Fruit fly (Drosophila melanogaster) whole organism, wandering third instar larva: ENCODE results near the gene MED27.

ENCODE experiments used
- Abd-B ChIP-seq: fragments of >200 bp; optimal IDR thresholded peaks from 2 replicates; lab custom pipeline; 2017; ENCODE audit warnings: missing biosample characterization, missing genetic modification characterization
- CrebA ChIP-seq: fragments of 200-800 bp; sonication (Bioruptor generic); optimal IDR thresholded peaks from 2 replicates; lab custom pipeline; 2016; ENCODE audit warnings: missing biosample characterization, mild to moderate bottlenecking, missing genetic modification characterization, borderline replicate concordance
- HLH106 ChIP-seq: fragments of 200-800 bp; optimal IDR thresholded peaks from 3 replicates; lab custom pipeline; 2019; ENCODE audit warnings: missing biosample characterization, mild to moderate bottlenecking, missing genetic modification characterization, moderate library complexity
- Myc ChIP-seq: fragments of >200 bp; optimal IDR thresholded peaks from 2 replicates; lab custom pipeline; 2017
- Vsx2 ChIP-seq: fragments of 200-300, 225-300 bp; sonication (Bioruptor generic); optimal IDR thresholded peaks from 2 replicates; lab custom pipeline; 2018; ENCODE audit warnings: missing biosample characterization, missing genetic modification characterization; ENCODE audit not compliant: partially characterized antibody
- brk ChIP-seq: fragments of 200-800 bp; sonication (Bioruptor generic); optimal IDR thresholded peaks from 2 replicates; lab custom pipeline; 2016; ENCODE audit warnings: missing biosample characterization, mild to moderate bottlenecking, missing genetic modification characterization
- ey ChIP-seq: fragments of 200-800 bp; sonication (Bioruptor generic); optimal IDR thresholded peaks from 2 replicates; lab custom pipeline; 2016; ENCODE audit warnings: missing biosample characterization, missing genetic modification characterization

DNA sequence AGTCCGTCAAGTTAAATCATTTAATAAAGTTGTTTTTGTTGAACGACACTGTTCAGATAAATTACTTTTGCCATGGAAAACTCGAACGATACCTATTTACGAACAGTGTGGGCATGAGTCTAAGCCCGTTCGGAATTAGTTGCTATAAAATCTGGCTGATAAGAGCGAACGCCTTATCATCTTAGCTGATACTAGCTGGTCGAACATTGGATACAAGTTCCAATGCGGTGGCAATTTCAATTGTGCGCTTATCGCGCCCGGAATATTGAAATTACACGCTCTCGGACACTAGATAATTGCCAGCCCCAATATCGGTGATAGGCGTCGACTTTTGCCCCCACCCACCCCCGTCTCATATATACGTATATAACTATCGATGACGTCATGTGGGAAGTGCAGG lies 1.1 kb upstream of the MED27 start:
- TF ChIP-seq Vsx2 (GFP tag; lab: Kevin White, UChicago) (no peak), brk (GFP tag; lab: Kevin White, UChicago) (no peak), ey (GFP tag; lab: Kevin White, UChicago) (no peak), Myc (lab: Kevin White, UChicago) (no peak), Abd-B (no peak), HLH106 (tag; lab: Kevin White, UChicago) (no peak), CrebA (no peak)
